Fruit fly (Drosophila melanogaster): Measurements from ENCODE around the gene cib.

The cib gene

DNA sequence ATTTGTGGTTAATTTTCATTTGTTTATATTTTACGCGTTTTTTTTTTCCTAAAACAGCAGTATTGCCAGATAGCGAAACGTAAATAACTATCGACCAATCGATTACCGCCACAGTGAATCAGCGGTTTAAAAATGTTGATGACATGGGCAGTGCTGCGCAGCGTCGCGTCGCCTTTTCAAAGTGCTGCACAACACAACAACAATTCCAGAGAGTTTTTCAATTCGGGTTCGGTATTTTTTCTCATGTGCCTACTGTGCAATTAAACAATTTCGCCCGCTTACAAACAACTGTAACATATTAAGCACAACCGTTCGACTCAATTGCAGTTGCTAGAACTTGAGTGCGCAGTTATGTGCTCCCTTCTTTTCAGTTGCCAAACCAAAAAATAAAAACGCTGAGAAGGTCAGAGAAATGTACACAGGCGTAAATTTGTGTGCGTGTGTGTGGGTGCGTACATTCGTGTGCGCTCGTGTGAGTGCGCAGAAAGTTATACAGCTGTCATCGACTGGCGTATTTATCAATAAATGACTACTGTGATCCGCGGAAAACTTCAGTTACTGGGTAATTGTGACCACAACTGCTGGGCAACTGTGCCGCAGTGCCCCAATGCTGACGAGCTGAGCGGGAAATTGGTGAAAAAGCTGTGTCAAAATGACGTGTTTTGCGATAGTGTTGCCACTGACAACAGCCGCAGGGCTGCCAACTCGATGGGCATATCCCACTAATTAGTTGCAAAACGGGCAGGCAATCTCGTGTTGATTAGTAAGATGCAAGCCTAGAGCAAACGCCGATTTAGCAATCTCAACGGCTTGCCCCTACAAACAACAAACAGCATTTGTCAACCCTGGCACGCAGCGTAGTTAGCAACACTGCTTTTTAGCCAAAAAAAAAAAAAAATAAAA lies 11.2 kb downstream of the cib start, which contains the start of the genes tyf and Tip60 (continued):
- peak; percentile 20 for TF ChIP-seq CG34376 (GFP tag; optimal IDR thresholded peaks at IDR 0.05)
- no peak for TF ChIP-seq NC2α (GFP tag; optimal IDR thresholded peaks at IDR 0.05)
- TF ChIP-seq bcd (GFP tag; optimal IDR thresholded peaks at IDR 0.05), result no peak
- TF ChIP-seq Rx (GFP tag; IDR thresholded peaks at IDR 0.05), result no peak
- TF ChIP-seq CG10431 (GFP tag; optimal IDR thresholded peaks at IDR 0.05), result peak; percentile 4
- TF ChIP-seq CG11723 (GFP tag; optimal IDR thresholded peaks at IDR 0.05), result no peak
- TF ChIP-seq CG17612 (GFP tag; IDR thresholded peaks at IDR 0.05), result no peak
- TF ChIP-seq ftz-f1 (GFP tag; optimal IDR thresholded peaks at IDR 0.05), result peak; percentile 51
- TF ChIP-seq nerfin-2 (GFP tag; IDR thresholded peaks at IDR 0.05; ENCODE audit: partially characterized antibody), result peak; percentile 51; the same call in 1 of the 2 replicates
- TF ChIP-seq maf-S (GFP tag; optimal IDR thresholded peaks at IDR 0.05), result peak; percentile 27
- peak; percentile 33 for TF ChIP-seq jumu (GFP tag; optimal IDR thresholded peaks at IDR 0.05)
- peak; percentile 56 for TF ChIP-seq CG2120 (GFP tag; optimal IDR thresholded peaks at IDR 0.05)
- peak; percentile 41 for TF ChIP-seq CG17186 (GFP tag; optimal IDR thresholded peaks at IDR 0.05)
- peak; percentile 39 for TF ChIP-seq CG2116 (GFP tag; optimal IDR thresholded peaks at IDR 0.05)
- peak; percentile 47 for TF ChIP-seq Scr (GFP tag; IDR thresholded peaks at IDR 0.05; ENCODE audit: partially characterized antibody)
- peak in 1 of 2 experiments; percentile 1 for TF ChIP-seq chif (GFP tag; optimal IDR thresholded peaks at IDR 0.05)
- peak in 1 of 2 experiments; percentile 24 for TF ChIP-seq crp (GFP tag; optimal IDR thresholded peaks at IDR 0.05)
- no peak for TF ChIP-seq dati (GFP tag; IDR thresholded peaks at IDR 0.05)
- TF ChIP-seq kay (GFP tag; optimal IDR thresholded peaks at IDR 0.05), result peak; percentile 42
- no peak for TF ChIP-seq croc (GFP tag; conservative IDR thresholded peaks at IDR 0.05)
- TF ChIP-seq crol (GFP tag; IDR thresholded peaks at IDR 0.05), result no peak
- no peak for TF ChIP-seq corto (GFP tag; optimal IDR thresholded peaks at IDR 0.05)
- TF ChIP-seq phol (tag; optimal IDR thresholded peaks at IDR 0.05), result peak; percentile 79
- peak; percentile 69 for TF ChIP-seq CG15479 (GFP tag; optimal IDR thresholded peaks at IDR 0.05)
- no peak for TF ChIP-seq CG9437 (GFP tag; optimal IDR thresholded peaks at IDR 0.05)
- TF ChIP-seq CG7786 (GFP tag; optimal IDR thresholded peaks at IDR 0.05), result peak; percentile 40
- peak; percentile 45 for TF ChIP-seq CG15514 (GFP tag; optimal IDR thresholded peaks at IDR 0.05)
- TF ChIP-seq CG4424 (GFP tag; optimal IDR thresholded peaks at IDR 0.05), result no peak
- no peak for TF ChIP-seq H2.0 (GFP tag; IDR thresholded peaks at IDR 0.05)
- peak; percentile 71 for TF ChIP-seq amos (GFP tag; IDR thresholded peaks at IDR 0.05; ENCODE audit: partially characterized antibody)
- TF ChIP-seq eve (GFP tag; optimal IDR thresholded peaks at IDR 0.05), result no peak
- peak; percentile 66 for TF ChIP-seq pzg (GFP tag; optimal IDR thresholded peaks at IDR 0.05)
- no peak for TF ChIP-seq ara (GFP tag; IDR thresholded peaks at IDR 0.05)
- peak; percentile 30 for TF ChIP-seq nerfin-1 (tag; optimal IDR thresholded peaks at IDR 0.05)
- peak; percentile 27; the same call in 1 of the 2 replicates for TF ChIP-seq Atf6 (GFP tag; IDR thresholded peaks at IDR 0.05)
- TF ChIP-seq CG15011 (GFP tag; optimal IDR thresholded peaks at IDR 0.05), result no peak
- peak; percentile 34 for TF ChIP-seq CG18599 (GFP tag; optimal IDR thresholded peaks at IDR 0.05)
- TF ChIP-seq Sin3A (optimal IDR thresholded peaks at IDR 0.05), result peak; percentile 68
- TF ChIP-seq NFAT (GFP tag; IDR thresholded peaks at IDR 0.05), result peak; percentile 29; the same call in 1 of the 2 replicates
- TF ChIP-seq CG12104 (GFP tag; optimal IDR thresholded peaks at IDR 0.05), result no peak
- peak; percentile 26 for TF ChIP-seq tx (GFP tag; optimal IDR thresholded peaks at IDR 0.05)
- peak; percentile 52; the same call in 1 of the 2 replicates for TF ChIP-seq CG4360 (GFP tag; IDR thresholded peaks at IDR 0.05)
- TF ChIP-seq CG6175 (GFP tag; IDR thresholded peaks at IDR 0.05), result 0 out of 3 replicates have a peak, but pooled peaks have one; percentile 54
- no peak for TF ChIP-seq pb (GFP tag; optimal IDR thresholded peaks at IDR 0.05)
- no peak for TF ChIP-seq CG4404 (GFP tag; IDR thresholded peaks at IDR 0.05)
- TF ChIP-seq CG6272 (GFP tag; IDR thresholded peaks at IDR 0.05), result 0 out of 2 replicates have a peak, but pooled peaks have one; percentile 22
- peak; percentile 37 for TF ChIP-seq her (GFP tag; optimal IDR thresholded peaks at IDR 0.05)
- no peak for TF ChIP-seq gce (GFP tag; IDR thresholded peaks at IDR 0.05)
- TF ChIP-seq CG14441 (GFP tag; IDR thresholded peaks at IDR 0.05), result no peak
